Worm (Caenorhabditis elegans) whole organism, L2 larva: Measurements from ENCODE around the gene nkb-3.

ENCODE experiments used
- F13H6.1 ChIP-seq: sonication (generic microtip); optimal IDR thresholded peaks from 2 replicates; lab custom pipeline; 2016; ENCODE audit warnings: missing genetic modification characterization, missing compliant biosample characterization
- R02D3.7 ChIP-seq: fragments of 150-350 bp; optimal IDR thresholded peaks from 2 replicates; lab custom pipeline; 2014; ENCODE audit warnings: missing biosample characterization, missing genetic modification characterization
- Y55F3AM.14 ChIP-seq: fragments of 200-800 bp; sonication (Bioruptor generic); optimal IDR thresholded peaks from 2 replicates; lab custom pipeline; 2018; ENCODE audit warnings: mild to moderate bottlenecking, missing genetic modification characterization, missing compliant biosample characterization
- ZK546.5 ChIP-seq: sonication (generic microtip); optimal IDR thresholded peaks from 2 replicates; lab custom pipeline; 2017; ENCODE audit warnings: missing biosample characterization, missing genetic modification characterization
- alr-1 ChIP-seq: fragments of 150-350 bp; optimal IDR thresholded peaks from 2 replicates; lab custom pipeline; 2014; ENCODE audit warnings: missing biosample characterization, missing genetic modification characterization
- aly-2 ChIP-seq: fragments of 150-350 bp; optimal IDR thresholded peaks from 2 replicates; lab custom pipeline; 2014; ENCODE audit warnings: missing biosample characterization, missing genetic modification characterization
- blmp-1 ChIP-seq: sonication (generic microtip); optimal IDR thresholded peaks from 2 replicates; lab custom pipeline; 2017; ENCODE audit warnings: missing genetic modification characterization, mild to moderate bottlenecking, missing compliant biosample characterization, antibody characterized with exemption, moderate library complexity; ENCODE audit not compliant: insufficient read depth
- ceh-16 ChIP-seq: fragments of 150-350 bp; optimal IDR thresholded peaks from 2 replicates; lab custom pipeline; 2014; ENCODE audit warnings: missing biosample characterization, missing genetic modification characterization
- ceh-82 ChIP-seq: fragments of 150-350 bp; optimal IDR thresholded peaks from 2 replicates; lab custom pipeline; 2014; ENCODE audit warnings: missing biosample characterization, missing genetic modification characterization
- crh-2 ChIP-seq: sonication (generic microtip); optimal IDR thresholded peaks from 2 replicates; lab custom pipeline; 2017; ENCODE audit warnings: missing biosample characterization, missing genetic modification characterization
- egl-27 ChIP-seq: sonication (generic microtip); optimal IDR thresholded peaks from 3 replicates; lab custom pipeline; 2017; ENCODE audit warnings: missing biosample characterization, missing genetic modification reagents, missing genetic modification characterization
- elt-1 ChIP-seq: fragments of 150-350 bp; optimal IDR thresholded peaks from 2 replicates; lab custom pipeline; 2014; ENCODE audit warnings: missing biosample characterization, missing genetic modification characterization
- elt-3 ChIP-seq: sonication (generic microtip); optimal IDR thresholded peaks from 2 replicates; lab custom pipeline; 2017; ENCODE audit warnings: missing biosample characterization, missing genetic modification characterization
- fos-1 ChIP-seq: fragments of 150-350 bp; optimal IDR thresholded peaks from 2 replicates; lab custom pipeline; 2014; ENCODE audit warnings: missing biosample characterization, missing genetic modification characterization
- gmeb-1 ChIP-seq: fragments of 150-350 bp; optimal IDR thresholded peaks from 2 replicates; lab custom pipeline; 2014; ENCODE audit warnings: missing biosample characterization, missing genetic modification characterization
- lin-13 ChIP-seq: fragments of 150-350 bp; optimal IDR thresholded peaks from 2 replicates; lab custom pipeline; 2014; ENCODE audit warnings: missing biosample characterization, missing genetic modification reagents, missing genetic modification characterization
- lin-39 ChIP-seq: fragments of 150-350 bp; optimal IDR thresholded peaks from 2 replicates; lab custom pipeline; 2014; ENCODE audit warnings: missing biosample characterization, missing genetic modification reagents, missing genetic modification characterization
- lsy-2 ChIP-seq, 2 experiments: fragments of 150-350 bp in 1 of 2; sonication (generic microtip) in 1 of 2; optimal IDR thresholded peaks; 2 replicates each; lab custom pipeline; 2014 to 2017; ENCODE audit warnings: missing biosample characterization in 2 of 2, missing genetic modification characterization in 2 of 2
- mab-5 ChIP-seq: fragments of 150-350 bp; optimal IDR thresholded peaks from 2 replicates; lab custom pipeline; 2014; ENCODE audit warnings: missing biosample characterization, missing genetic modification characterization
- mbf-1 ChIP-seq: sonication (generic microtip); optimal IDR thresholded peaks from 2 replicates; lab custom pipeline; 2017; ENCODE audit warnings: missing biosample characterization, missing genetic modification characterization
- mdl-1 ChIP-seq, 2 experiments: fragments of 150-350 bp in 1 of 2; sonication (generic microtip) in 1 of 2; optimal IDR thresholded peaks; 2 replicates each; lab custom pipeline; 2017; ENCODE audit warnings: missing biosample characterization in 2 of 2, missing genetic modification characterization in 2 of 2
- nhr-10 ChIP-seq: sonication (generic microtip); optimal IDR thresholded peaks from 2 replicates; lab custom pipeline; 2017; ENCODE audit warnings: missing biosample characterization, missing genetic modification characterization
- nhr-11 ChIP-seq: fragments of 150-350 bp; optimal IDR thresholded peaks from 2 replicates; lab custom pipeline; 2014; ENCODE audit warnings: missing biosample characterization, missing genetic modification characterization
- nhr-12 ChIP-seq: fragments of 150-350 bp; optimal IDR thresholded peaks from 2 replicates; lab custom pipeline; 2014; ENCODE audit warnings: missing biosample characterization, missing genetic modification characterization
- nhr-129 ChIP-seq: fragments of 150-350 bp; optimal IDR thresholded peaks from 2 replicates; lab custom pipeline; 2014; ENCODE audit warnings: missing biosample characterization, missing genetic modification characterization
- nhr-21 ChIP-seq: fragments of 150-350 bp; optimal IDR thresholded peaks from 2 replicates; lab custom pipeline; 2014; ENCODE audit warnings: missing biosample characterization, missing genetic modification characterization
- nhr-23 ChIP-seq: fragments of 150-350 bp; optimal IDR thresholded peaks from 2 replicates; lab custom pipeline; 2014; ENCODE audit warnings: missing biosample characterization, missing genetic modification reagents, missing genetic modification characterization
- nhr-237 ChIP-seq: fragments of 150-350 bp; optimal IDR thresholded peaks from 2 replicates; lab custom pipeline; 2014; ENCODE audit warnings: missing biosample characterization, missing genetic modification characterization
- nhr-77 ChIP-seq: fragments of 150-350 bp; optimal IDR thresholded peaks from 2 replicates; lab custom pipeline; 2014; ENCODE audit warnings: missing biosample characterization, missing genetic modification characterization
- peb-1 ChIP-seq: fragments of 150-350 bp; optimal IDR thresholded peaks from 2 replicates; lab custom pipeline; 2014; ENCODE audit warnings: missing biosample characterization, missing genetic modification characterization
- skn-1 ChIP-seq: sonication (generic microtip); optimal IDR thresholded peaks from 2 replicates; lab custom pipeline; 2017; ENCODE audit warnings: missing biosample characterization, missing genetic modification characterization
- sma-3 ChIP-seq: sonication (generic microtip); optimal IDR thresholded peaks from 2 replicates; lab custom pipeline; 2016; ENCODE audit warnings: missing genetic modification reagents, missing genetic modification characterization, missing compliant biosample characterization
- sma-9 ChIP-seq, 2 experiments: fragments of 150-350 bp in 1 of 2; sonication (generic microtip) in 1 of 2; optimal IDR thresholded peaks; 2 replicates each; lab custom pipeline; 2014 to 2016; ENCODE audit warnings: missing genetic modification characterization in 2 of 2, mild to moderate bottlenecking in 1 of 2, missing biosample characterization in 1 of 2, missing compliant biosample characterization in 1 of 2, missing genetic modification reagents in 1 of 2, moderate library complexity in 1 of 2
- snpc-4 ChIP-seq: fragments of 150-350 bp; optimal IDR thresholded peaks from 2 replicates; lab custom pipeline; 2014; ENCODE audit warnings: missing biosample characterization, missing genetic modification characterization
- unc-39 ChIP-seq: fragments of 150-350 bp; optimal IDR thresholded peaks from 2 replicates; lab custom pipeline; 2014; ENCODE audit warnings: missing biosample characterization, missing genetic modification characterization
- unc-55 ChIP-seq: fragments of 150-350 bp; sonication (generic microtip); optimal IDR thresholded peaks from 3 replicates; lab custom pipeline; 2014; ENCODE audit warnings: missing biosample characterization, missing genetic modification reagents, missing genetic modification characterization
- zag-1 ChIP-seq: fragments of 150-350 bp; optimal IDR thresholded peaks from 2 replicates; lab custom pipeline; 2014; ENCODE audit warnings: missing biosample characterization, missing genetic modification characterization
- ztf-1 ChIP-seq: fragments of 200-800 bp; sonication (Bioruptor generic); conservative IDR thresholded peaks from 2 replicates; pipeline ENCODE4 v1.3.6; 2022; ENCODE audit warnings: missing genetic modification characterization, missing compliant biosample characterization
- ztf-11 ChIP-seq: sonication (generic microtip); optimal IDR thresholded peaks from 2 replicates; lab custom pipeline; 2017; ENCODE audit warnings: missing biosample characterization, missing genetic modification characterization
- ztf-4 ChIP-seq: fragments of 150-350 bp; optimal IDR thresholded peaks from 2 replicates; lab custom pipeline; 2014; ENCODE audit warnings: missing biosample characterization, missing genetic modification characterization

The nkb-3 gene

ce11 chrX:13793525-13793924 lies 23.2 kb upstream of the nkb-3 start, which contains the start of gene ZK1086.2:
Gene ZK1086.2 (minus strand): TSS chrX:13793625.
- TF ChIP-seq elt-1 (tag; lab: Kevin White, UChicago) (no peak), zag-1 (no peak), mab-5 (tag; lab: Kevin White, UChicago) (no peak), ztf-1 (GFP tag; lab: Robert Waterston, UW) (no peak), nhr-12 (no peak), skn-1 (tag; lab: Kevin White, UChicago) (no peak), ztf-4 (no peak), blmp-1 (no peak), aly-2 (tag; lab: Kevin White, UChicago) (no peak), nhr-237 (tag; lab: Kevin White, UChicago) (no peak), elt-3 (tag; lab: Kevin White, UChicago) (no peak), alr-1 (tag; lab: Kevin White, UChicago) (no peak), ZK546.5 (tag; lab: Kevin White, UChicago) (no peak), egl-27 (tag; lab: Kevin White, UChicago) (no peak)
- TF ChIP-seq, all 48 proteins: peak for 0

DNA sequence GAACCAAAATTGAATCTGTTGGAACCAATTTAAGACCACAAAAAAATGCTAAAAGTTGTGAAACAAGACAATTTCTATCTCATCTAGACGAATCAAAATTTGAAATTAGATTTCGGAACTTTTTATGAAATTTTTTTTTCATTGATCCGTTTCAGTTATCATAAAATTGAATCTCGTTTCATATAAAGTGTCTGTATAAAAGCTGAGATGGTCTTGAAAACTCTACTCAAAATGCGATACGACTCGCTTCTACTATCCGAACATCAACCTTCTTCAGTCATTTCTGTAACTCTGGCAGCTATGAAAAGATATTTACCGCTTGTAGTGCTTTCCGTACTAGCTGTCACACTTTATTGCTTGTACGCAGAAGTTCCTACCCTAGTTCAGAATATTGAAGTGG lies 20.2 kb upstream of the nkb-3 start, which contains the start of gene ZK1086.3:
ZK1086.3 (plus strand) TSS at position 301 of the 400 bp plus-strand sequence.
- TF ChIP-seq sma-9 (GFP tag; optimal IDR thresholded peaks at IDR 0.05; lab: Kevin White, UChicago) (no peak), sma-9 (tag; optimal IDR thresholded peaks at IDR 0.05; lab: Kevin White, UChicago) (no peak), ztf-4 (no peak), gmeb-1 (tag; lab: Kevin White, UChicago) (no peak), ztf-1 (GFP tag; lab: Robert Waterston, UW) (no peak), nhr-23 (no peak), mdl-1 (tag; optimal IDR thresholded peaks at IDR 0.05; lab: Kevin White, UChicago) (no peak), F13H6.1 (tag; lab: Kevin White, UChicago) (no peak), ceh-82 (tag; lab: Kevin White, UChicago) (no peak), snpc-4 (tag; lab: Kevin White, UChicago) (no peak), lin-13 (GFP tag; lab: Kevin White, UChicago) (no peak)
- TF ChIP-seq, all 48 proteins: peak for 0

- TF ChIP-seq aly-2 (tag; lab: Kevin White, UChicago) (no peak), mbf-1 (no peak), peb-1 (tag; lab: Kevin White, UChicago) (no peak), unc-39 (tag; lab: Kevin White, UChicago) (no peak), Y55F3AM.14 (no peak), sma-3 (GFP tag; lab: Kevin White, UChicago) (no peak), nhr-12 (no peak)
Measured at ce11 chrX:13785268-13785667, 14.9 kb upstream of the nkb-3 start, which contains the start of gene F55F3.4. Gene F55F3.4 (plus strand): TSS chrX:13785568.

- TF ChIP-seq R02D3.7 (no peak), unc-55 (GFP tag; lab: Kevin White, UChicago) (no peak), ztf-1 (GFP tag; lab: Robert Waterston, UW) (no peak), mbf-1 (no peak), ztf-11 (tag; lab: Kevin White, UChicago) (no peak), nhr-237 (tag; lab: Kevin White, UChicago) (no peak), mab-5 (tag; lab: Kevin White, UChicago) (no peak), fos-1 (peak; percentile 3), aly-2 (tag; lab: Kevin White, UChicago) (no peak), Y55F3AM.14 (no peak), F13H6.1 (tag; lab: Kevin White, UChicago) (no peak), nhr-11 (no peak), lin-39 (no peak), zag-1 (no peak), nhr-77 (tag; lab: Kevin White, UChicago) (no peak), nhr-10 (no peak), ceh-82 (tag; lab: Kevin White, UChicago) (no peak), egl-27 (tag; lab: Kevin White, UChicago) (no peak), lin-13 (GFP tag; lab: Kevin White, UChicago) (no peak), ZK546.5 (tag; lab: Kevin White, UChicago) (no peak), nhr-23 (no peak), peb-1 (tag; lab: Kevin White, UChicago) (no peak), nhr-21 (no peak), crh-2 (tag; lab: Kevin White, UChicago) (peak; percentile 22), gmeb-1 (tag; lab: Kevin White, UChicago) (peak; percentile 15), mdl-1 (tag; optimal IDR thresholded peaks at IDR 0.05; lab: Kevin White, UChicago) (no peak), ceh-16 (no peak), sma-9 (GFP tag; optimal IDR thresholded peaks at IDR 0.05; lab: Kevin White, UChicago) (peak; percentile 5), sma-9 (tag; optimal IDR thresholded peaks at IDR 0.05; lab: Kevin White, UChicago) (no peak), lsy-2 (tag; optimal IDR thresholded peaks at IDR 0.05; lab: Kevin White, UChicago) (no peak), nhr-129 (tag; lab: Kevin White, UChicago) (no peak), sma-3 (GFP tag; lab: Kevin White, UChicago) (peak; percentile 23)
Measured at ce11 chrX:13782074-13782462, 11.7 kb upstream of the nkb-3 start.
